Fruit fly (Drosophila melanogaster) whole organism, embryonic: ENCODE results near the gene Arp8.

ENCODE experiments used
- ATbp ChIP-seq: fragments of 200-800 bp; sonication (Bioruptor generic); optimal IDR thresholded peaks from 2 replicates; lab custom pipeline; 2017; ENCODE audit warnings: missing biosample characterization, mild to moderate bottlenecking, missing genetic modification characterization, missing genetic modification reagents
- Abd-B ChIP-seq: fragments of 200-800 bp; sonication (Bioruptor generic); optimal IDR thresholded peaks from 2 replicates; lab custom pipeline; 2018; ENCODE audit warnings: missing biosample characterization, mild to moderate bottlenecking, missing genetic modification characterization, moderate library complexity
- BtbVII ChIP-seq: fragments of 200-800 bp; sonication (Bioruptor generic); optimal IDR thresholded peaks from 3 replicates; lab custom pipeline; 2017; ENCODE audit warnings: missing biosample characterization, mild to moderate bottlenecking, missing genetic modification characterization
- CG11695 ChIP-seq: fragments of 200-800 bp; sonication (Bioruptor generic); IDR thresholded peaks from 3 replicates; pipeline ENCODE4 v1.3.6; 2022; ENCODE audit warnings: missing biosample characterization, missing genetic modification characterization
- CG11696 ChIP-seq: fragments of 200-800 bp; sonication (Bioruptor generic); IDR thresholded peaks from 2 replicates; pipeline ENCODE4 v1.3.6; 2022; ENCODE audit warnings: missing biosample characterization, missing genetic modification characterization
- CG12219 ChIP-seq: fragments of 200-800 bp; sonication (Bioruptor generic); optimal IDR thresholded peaks from 3 replicates; lab custom pipeline; 2018; ENCODE audit warnings: missing biosample characterization, mild to moderate bottlenecking, missing genetic modification characterization
- CG13287 ChIP-seq: fragments of 200-800 bp; sonication (Bioruptor generic); IDR thresholded peaks from 2 replicates; pipeline ENCODE4 v1.3.6; 2022; ENCODE audit warnings: missing biosample characterization, missing genetic modification characterization; ENCODE audit not compliant: partially characterized antibody
- CG14014 ChIP-seq: fragments of 200-800 bp; sonication (Bioruptor generic); IDR thresholded peaks from 2 replicates; pipeline ENCODE4 v1.3.6; 2022; ENCODE audit warnings: missing biosample characterization, missing genetic modification characterization
- CG14050 ChIP-seq: fragments of 200-800 bp; sonication (Bioruptor generic); IDR thresholded peaks from 3 replicates; pipeline ENCODE4 v1.3.6; 2022; ENCODE audit warnings: missing biosample characterization, missing genetic modification characterization
- CG14710 ChIP-seq: fragments of 200-800 bp; sonication (Bioruptor generic); optimal IDR thresholded peaks from 3 replicates; lab custom pipeline; 2019; ENCODE audit warnings: missing biosample characterization, mild to moderate bottlenecking, missing genetic modification characterization, moderate library complexity
- CG15011 ChIP-seq: fragments of 200-800 bp; sonication (Bioruptor generic); optimal IDR thresholded peaks from 3 replicates; lab custom pipeline; 2018; ENCODE audit warnings: missing biosample characterization, mild to moderate bottlenecking, missing genetic modification characterization
- CG15269 ChIP-seq: fragments of 200-800 bp; sonication (Bioruptor generic); optimal IDR thresholded peaks from 2 replicates; lab custom pipeline; 2018; ENCODE audit warnings: missing biosample characterization, mild to moderate bottlenecking, missing genetic modification characterization, moderate library complexity
- CG17361 ChIP-seq: fragments of 200-800 bp; sonication (Bioruptor generic); IDR thresholded peaks from 3 replicates; pipeline ENCODE4 v1.3.6; 2022; ENCODE audit warnings: missing biosample characterization, missing genetic modification characterization
- CG1832 ChIP-seq: fragments of 200-800 bp; sonication (Bioruptor generic); optimal IDR thresholded peaks from 2 replicates; lab custom pipeline; 2017; ENCODE audit warnings: missing biosample characterization, mild to moderate bottlenecking, missing genetic modification characterization, inconsistent platforms
- CG3407 ChIP-seq: fragments of 200-800 bp; sonication (Bioruptor generic); optimal IDR thresholded peaks from 2 replicates; lab custom pipeline; 2018; ENCODE audit warnings: missing biosample characterization, mild to moderate bottlenecking, missing genetic modification characterization
- CG3838 ChIP-seq: fragments of 200-800 bp; sonication (Bioruptor generic); optimal IDR thresholded peaks from 3 replicates; lab custom pipeline; 2016; ENCODE audit warnings: missing biosample characterization, missing genetic modification characterization
- CG3847 ChIP-seq: fragments of 200-800 bp; sonication (Bioruptor generic); IDR thresholded peaks from 2 replicates; pipeline ENCODE4 v1.3.6; 2022; ENCODE audit warnings: missing biosample characterization, missing genetic modification characterization
- CG4360 ChIP-seq: fragments of 200-800 bp; sonication (Bioruptor generic); IDR thresholded peaks from 2 replicates; pipeline ENCODE4 v1.3.6; 2022; ENCODE audit warnings: missing biosample characterization, missing genetic modification characterization
- CG6654 ChIP-seq: fragments of 200-800 bp; sonication (Bioruptor generic); optimal IDR thresholded peaks from 2 replicates; lab custom pipeline; 2017; ENCODE audit warnings: missing biosample characterization, mild to moderate bottlenecking, missing genetic modification characterization
- CG6765 ChIP-seq: fragments of 200-800 bp; sonication (Bioruptor generic); optimal IDR thresholded peaks from 3 replicates; lab custom pipeline; 2017; ENCODE audit warnings: missing biosample characterization, mild to moderate bottlenecking, missing genetic modification characterization
- CG6854 ChIP-seq: fragments of 200-800 bp; sonication (Bioruptor generic); optimal IDR thresholded peaks from 3 replicates; lab custom pipeline; 2017; ENCODE audit warnings: missing biosample characterization, mild to moderate bottlenecking, missing genetic modification characterization
- CG7786 ChIP-seq: fragments of 200-800 bp; sonication (Bioruptor generic); optimal IDR thresholded peaks from 2 replicates; lab custom pipeline; 2016; ENCODE audit warnings: missing biosample characterization, missing genetic modification characterization
- CG8765 ChIP-seq: fragments of 200-800 bp; sonication (Bioruptor generic); IDR thresholded peaks from 2 replicates; pipeline ENCODE4 v1.3.6; 2022; ENCODE audit warnings: missing biosample characterization, missing genetic modification characterization
- CG8944 ChIP-seq: fragments of 200-800 bp; sonication (Bioruptor generic); optimal IDR thresholded peaks from 3 replicates; lab custom pipeline; 2016; ENCODE audit warnings: missing biosample characterization, missing genetic modification characterization
- CG9932 ChIP-seq: fragments of 200-800 bp; sonication (Bioruptor generic); IDR thresholded peaks from 2 replicates; pipeline ENCODE4 v1.3.6; 2022; ENCODE audit warnings: missing biosample characterization, missing genetic modification characterization
- Dref ChIP-seq: fragments of 200-800 bp; sonication (Bioruptor generic); IDR thresholded peaks from 2 replicates; pipeline ENCODE4 v1.3.6; 2022; ENCODE audit warnings: missing biosample characterization, missing genetic modification characterization
- Drgx ChIP-seq: fragments of 200-800 bp; sonication (Bioruptor generic); IDR thresholded peaks from 2 replicates; pipeline ENCODE4 v1.3.6; 2022; ENCODE audit warnings: missing biosample characterization, missing genetic modification characterization
- Ets65A ChIP-seq: fragments of 200-800 bp; sonication (Bioruptor generic); peaks from one replicate; lab custom pipeline; 2016; ENCODE audit warnings: missing biosample characterization, missing genetic modification characterization
- Lpt ChIP-seq: fragments of >200 bp; optimal IDR thresholded peaks from 2 replicates; lab custom pipeline; 2018; ENCODE audit warnings: missing biosample characterization, missing genetic modification characterization
- Mrtf ChIP-seq: fragments of 200-800 bp; sonication (Bioruptor generic); IDR thresholded peaks from 3 replicates; pipeline ENCODE4 v1.3.6; 2022; ENCODE audit warnings: missing biosample characterization, missing genetic modification characterization
- Nf-YA ChIP-seq: fragments of 200-800 bp; sonication (Bioruptor generic); IDR thresholded peaks from 2 replicates; pipeline ENCODE4 v1.3.6; 2022; ENCODE audit warnings: missing biosample characterization, missing genetic modification characterization
- NfI ChIP-seq: fragments of 200-800 bp; sonication (Bioruptor generic); optimal IDR thresholded peaks from 3 replicates; lab custom pipeline; 2018; ENCODE audit warnings: missing biosample characterization, mild to moderate bottlenecking, missing genetic modification characterization, moderate library complexity
- Poxn ChIP-seq: fragments of 200-800 bp; sonication (Bioruptor generic); IDR thresholded peaks from 2 replicates; pipeline ENCODE4 v1.3.6; 2022; ENCODE audit warnings: missing biosample characterization, missing genetic modification characterization
- Ptx1 ChIP-seq: fragments of 200-800 bp; sonication (Bioruptor generic); IDR thresholded peaks from 2 replicates; pipeline ENCODE4 v1.3.6; 2022; ENCODE audit warnings: missing biosample characterization, missing genetic modification characterization
- Ravus ChIP-seq: fragments of 200-800 bp; sonication (Bioruptor generic); IDR thresholded peaks from 2 replicates; pipeline ENCODE4 v1.3.6; 2022; ENCODE audit warnings: missing biosample characterization, missing genetic modification characterization
- Trl ChIP-seq, 3 experiments: fragments of >200 bp in 2 of 3; fragments of 200-800 bp in 1 of 3; sonication (Bioruptor generic) in 1 of 3; optimal IDR thresholded peaks; 2 replicates in 1 of 3; 3 replicates in 2 of 3; lab custom pipeline; 2016 to 2017; ENCODE audit warnings: missing biosample characterization in 1 of 3, missing genetic modification characterization in 1 of 3
- YL-1 ChIP-seq: fragments of 200-800 bp; sonication (Bioruptor generic); optimal IDR thresholded peaks from 3 replicates; lab custom pipeline; 2017; ENCODE audit warnings: missing biosample characterization, mild to moderate bottlenecking, missing genetic modification characterization
- bsh ChIP-seq, 2 experiments: fragments of 200-800 bp; sonication (Bioruptor generic); optimal IDR thresholded peaks; 2 replicates each; lab custom pipeline; 2017 to 2018; ENCODE audit warnings: mild to moderate bottlenecking in 2 of 2, missing biosample characterization in 2 of 2, missing genetic modification characterization in 2 of 2, moderate library complexity in 1 of 2
- cwo ChIP-seq: fragments of 200-800 bp; sonication (Bioruptor generic); optimal IDR thresholded peaks from 3 replicates; lab custom pipeline; 2017; ENCODE audit warnings: missing biosample characterization, missing genetic modification characterization, mild to moderate bottlenecking, moderate library complexity, missing genetic modification reagents
- dimm ChIP-seq: fragments of 200-800 bp; sonication (Bioruptor generic); IDR thresholded peaks from 2 replicates; pipeline ENCODE4 v1.3.6; 2022; ENCODE audit warnings: missing biosample characterization, missing genetic modification characterization
- gcm ChIP-seq: fragments of 200-800 bp; sonication (Bioruptor generic); optimal IDR thresholded peaks from 2 replicates; lab custom pipeline; 2019; ENCODE audit warnings: missing biosample characterization, mild to moderate bottlenecking, missing genetic modification characterization, moderate library complexity
- ken ChIP-seq: fragments of 200-800 bp; sonication (Bioruptor generic); IDR thresholded peaks from 3 replicates; pipeline ENCODE4 v1.3.6; 2022; ENCODE audit warnings: missing biosample characterization, missing genetic modification characterization
- mam ChIP-seq: fragments of 200-800 bp; sonication (Bioruptor generic); optimal IDR thresholded peaks from 3 replicates; lab custom pipeline; 2016; ENCODE audit warnings: missing biosample characterization, missing genetic modification characterization
- mirr ChIP-seq: fragments of 200-800 bp; sonication (Bioruptor generic); optimal IDR thresholded peaks from 3 replicates; lab custom pipeline; 2018; ENCODE audit warnings: missing biosample characterization, mild to moderate bottlenecking, missing genetic modification characterization
- pita ChIP-seq: fragments of 200-800 bp; sonication (Bioruptor generic); optimal IDR thresholded peaks from 2 replicates; lab custom pipeline; 2017; ENCODE audit warnings: missing biosample characterization, mild to moderate bottlenecking, missing genetic modification characterization
- shn ChIP-seq: fragments of 200-800 bp; sonication (Bioruptor generic); optimal IDR thresholded peaks from 3 replicates; lab custom pipeline; 2016; ENCODE audit warnings: missing biosample characterization, missing genetic modification characterization
- sisA ChIP-seq: fragments of 200-800 bp; sonication (Bioruptor generic); IDR thresholded peaks from 2 replicates; pipeline ENCODE4 v1.3.6; 2022; ENCODE audit warnings: missing biosample characterization, missing genetic modification characterization
- slp2 ChIP-seq: fragments of 200-800 bp; sonication (Bioruptor generic); optimal IDR thresholded peaks from 2 replicates; lab custom pipeline; 2016; ENCODE audit warnings: missing biosample characterization, missing genetic modification characterization
- stwl ChIP-seq: fragments of 200-800 bp; sonication (Bioruptor generic); optimal IDR thresholded peaks from 3 replicates; lab custom pipeline; 2018; ENCODE audit warnings: missing biosample characterization, mild to moderate bottlenecking, missing genetic modification characterization, moderate library complexity
- tin ChIP-seq: fragments of 200-800 bp; sonication (Bioruptor generic); optimal IDR thresholded peaks from 3 replicates; lab custom pipeline; 2016; ENCODE audit warnings: missing biosample characterization, missing genetic modification characterization
- twi ChIP-seq: fragments of 200-800 bp; optimal IDR thresholded peaks from 2 replicates; lab custom pipeline; 2019; ENCODE audit warnings: missing biosample characterization, mild to moderate bottlenecking, missing genetic modification characterization, moderate library complexity

Arp8 gene

DNA sequence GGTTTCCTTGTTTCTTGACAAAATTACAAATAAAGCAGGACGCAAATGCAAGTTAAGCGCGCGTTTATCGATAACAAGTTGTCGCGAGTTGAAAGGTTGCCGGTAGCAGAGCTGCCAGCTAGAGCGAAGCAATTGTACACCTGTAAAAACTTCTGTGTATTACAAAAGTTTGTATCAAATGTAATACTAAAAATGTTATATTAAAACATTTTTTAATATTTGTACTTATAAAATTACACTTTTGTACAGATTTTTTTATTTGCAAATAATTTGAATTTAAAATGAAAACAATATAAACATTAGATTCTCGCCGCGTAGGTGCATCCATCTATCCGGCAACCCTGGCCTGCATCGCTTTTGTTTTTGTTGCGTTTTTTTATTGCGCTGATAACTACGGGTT is 16.0 kb downstream of the Arp8 start, which contains the start of the genes CG8142 and Ucp4A (continued):
- TF ChIP-seq CG11695 (GFP tag; lab: Robert Waterston, UW): peak; percentile 94
- TF ChIP-seq sisA (GFP tag; lab: Robert Waterston, UW): peak; percentile 95
- TF ChIP-seq CG6765 (GFP tag; lab: Kevin White, UChicago): peak; percentile 77
- TF ChIP-seq pita: no peak
- peak; percentile 62 for TF ChIP-seq CG6654
- no peak for TF ChIP-seq Lpt (GFP tag; lab: Kevin White, UChicago)
- peak; percentile 81 for TF ChIP-seq cwo (GFP tag; lab: Kevin White, UChicago)
- TF ChIP-seq BtbVII (GFP tag; lab: Kevin White, UChicago): peak; percentile 86
- peak; percentile 20 for TF ChIP-seq shn (GFP tag; lab: Kevin White, UChicago)
- TF ChIP-seq bsh (GFP tag; optimal IDR thresholded peaks at IDR 0.05; lab: Kevin White, UChicago): peak; percentile 21 to 92
- peak; percentile 80 for TF ChIP-seq Ravus
- peak; percentile 46 for TF ChIP-seq CG7786 (GFP tag; lab: Kevin White, UChicago)
- TF ChIP-seq Drgx (GFP tag; lab: Robert Waterston, UW): peak; percentile 94
- peak; percentile 84 for TF ChIP-seq gcm
- peak; percentile 70 for TF ChIP-seq ATbp
- peak; percentile 82 for TF ChIP-seq CG15011
- TF ChIP-seq ken: peak; percentile 93
- TF ChIP-seq CG12219: peak; percentile 64
- peak; percentile 91 for TF ChIP-seq Nf-YA
- TF ChIP-seq CG8765 (GFP tag; lab: Robert Waterston, UW): peak; percentile 88
- peak; percentile 91 for TF ChIP-seq CG15269 (tag; lab: Kevin White, UChicago)
- peak; percentile 96 for TF ChIP-seq CG9932 (GFP tag; lab: Robert Waterston, UW)
- TF ChIP-seq tin (GFP tag; lab: Kevin White, UChicago): peak; percentile 93
- peak; percentile 47 for TF ChIP-seq CG8944 (GFP tag; lab: Kevin White, UChicago)
- TF ChIP-seq Abd-B (GFP tag; lab: Kevin White, UChicago): peak; percentile 95
- peak; percentile 58 for TF ChIP-seq CG3838 (GFP tag; lab: Kevin White, UChicago)
- TF ChIP-seq CG4360: peak; percentile 76
- TF ChIP-seq CG17361 (GFP tag; lab: Robert Waterston, UW): peak; percentile 93
- TF ChIP-seq CG14710: peak; percentile 94
- TF ChIP-seq mam (GFP tag; lab: Kevin White, UChicago): peak; percentile 71
- peak; percentile 84 for TF ChIP-seq twi (tag; lab: Kevin White, UChicago)
- TF ChIP-seq CG13287 (GFP tag; lab: Robert Waterston, UW): no peak; the same call in 1 of the 2 replicates
- peak; percentile 76 for TF ChIP-seq CG6854
- peak; percentile 98 for TF ChIP-seq CG3847 (GFP tag; lab: Robert Waterston, UW)
- peak; percentile 70 for TF ChIP-seq Dref (GFP tag; lab: Robert Waterston, UW)
- peak; percentile 75 for TF ChIP-seq CG3407
- TF ChIP-seq Mrtf (GFP tag; lab: Robert Waterston, UW): peak; percentile 93
- peak; percentile 96 for TF ChIP-seq Ets65A (GFP tag; lab: Kevin White, UChicago)
- TF ChIP-seq Ptx1: peak; percentile 98
- TF ChIP-seq CG1832 (GFP tag; lab: Kevin White, UChicago): no peak
- TF ChIP-seq Trl (optimal IDR thresholded peaks at IDR 0.05; lab: Kevin White, UChicago): no peak
- peak; percentile 44 for TF ChIP-seq Trl (GFP tag; optimal IDR thresholded peaks at IDR 0.05; lab: Kevin White, UChicago)
- peak; percentile 92 for TF ChIP-seq CG14050 (GFP tag; lab: Robert Waterston, UW)
- peak; percentile 72 for TF ChIP-seq CG11696 (GFP tag; lab: Robert Waterston, UW)
- peak; percentile 76 for TF ChIP-seq dimm
- peak; percentile 39 for TF ChIP-seq slp2 (GFP tag; lab: Kevin White, UChicago)
- peak; percentile 80 for TF ChIP-seq stwl (tag; lab: Kevin White, UChicago)
- TF ChIP-seq YL-1 (GFP tag; lab: Kevin White, UChicago): peak; percentile 41
- peak; percentile 84 for TF ChIP-seq Poxn
- peak; percentile 84 for TF ChIP-seq NfI (GFP tag; lab: Kevin White, UChicago)
- TF ChIP-seq mirr (GFP tag; lab: Kevin White, UChicago): peak; percentile 52
- TF ChIP-seq CG14014 (GFP tag; lab: Robert Waterston, UW): peak; percentile 95
